Fruit fly (Drosophila melanogaster): ENCODE results near the gene CG9265.

CG9265 gene

dm6 chr2L:21009310-21010119 is 61.8 kb downstream of the CG9265 start (continued):
- TF ChIP-seq oc (tag; optimal IDR thresholded peaks at IDR 0.05) (peak; percentile 21), CG10431 (GFP tag; optimal IDR thresholded peaks at IDR 0.05) (no peak), CG10366 (GFP tag; IDR thresholded peaks at IDR 0.05) (peak; percentile 65), CG5953 (GFP tag; IDR thresholded peaks at IDR 0.05) (0 out of 2 replicates have a peak, but pooled peaks have one; percentile 22), crol (GFP tag; IDR thresholded peaks at IDR 0.05) (peak; percentile 13; the same call in 1 of the 2 replicates), Abd-B (GFP tag; optimal IDR thresholded peaks at IDR 0.05) (peak; percentile 36), CG12942 (GFP tag; optimal IDR thresholded peaks at IDR 0.05) (peak; percentile 70), ems (GFP tag; optimal IDR thresholded peaks at IDR 0.05) (peak; percentile 36), nom (GFP tag; optimal IDR thresholded peaks at IDR 0.05) (peak; percentile 97), CG4360 (GFP tag; IDR thresholded peaks at IDR 0.05) (peak; percentile 65), CG6683 (GFP tag; optimal IDR thresholded peaks at IDR 0.05) (peak; percentile 9), br (optimal IDR thresholded peaks at IDR 0.05) (no peak), vvl (GFP tag; IDR thresholded peaks at IDR 0.05) (peak; percentile 85), CG3065 (GFP tag; optimal IDR thresholded peaks at IDR 0.05) (peak; percentile 62), Lim3 (GFP tag; IDR thresholded peaks at IDR 0.05) (no peak), unpg (GFP tag; optimal IDR thresholded peaks at IDR 0.05) (peak; percentile 85), dati (GFP tag; IDR thresholded peaks at IDR 0.05) (0 out of 2 replicates have a peak, but pooled peaks have one; percentile 34), CG30403 (GFP tag; optimal IDR thresholded peaks at IDR 0.05) (peak; percentile 73), Dad (GFP tag; optimal IDR thresholded peaks at IDR 0.05) (no peak), Med (GFP tag) (peak; percentile 86), pita (GFP tag; optimal IDR thresholded peaks at IDR 0.05) (no peak), YL-1 (GFP tag; optimal IDR thresholded peaks at IDR 0.05) (peak; percentile 11), CG7963 (GFP tag; IDR thresholded peaks at IDR 0.05; ENCODE audit: partially characterized antibody) (no peak), Rx (GFP tag; IDR thresholded peaks at IDR 0.05) (peak; percentile 73), CG6854 (GFP tag; optimal IDR thresholded peaks at IDR 0.05) (no peak), danr (GFP tag; IDR thresholded peaks at IDR 0.05) (peak; percentile 68), gcm2 (GFP tag; optimal IDR thresholded peaks at IDR 0.05) (peak; percentile 11), gfzf (GFP tag; optimal IDR thresholded peaks at IDR 0.05) (no peak), Neu2 (GFP tag; optimal IDR thresholded peaks at IDR 0.05; ENCODE audit: borderline replicate concordance) (peak; percentile 22), mld (GFP tag; IDR thresholded peaks at IDR 0.05; ENCODE audit: partially characterized antibody) (no peak), al (GFP tag; IDR thresholded peaks at IDR 0.05) (no peak), Hmr (GFP tag; optimal IDR thresholded peaks at IDR 0.05) (no peak), CG1647 (GFP tag; optimal IDR thresholded peaks at IDR 0.05) (peak; percentile 18), CG14710 (tag; optimal IDR thresholded peaks at IDR 0.05) (peak; percentile 91), CG6813 (GFP tag; optimal IDR thresholded peaks at IDR 0.05) (peak; percentile 80), Fer2 (tag; optimal IDR thresholded peaks at IDR 0.05) (no peak), gsb (GFP tag; IDR thresholded peaks at IDR 0.05) (no peak), slp2 (GFP tag; optimal IDR thresholded peaks at IDR 0.05) (peak; percentile 53), sisA (GFP tag; IDR thresholded peaks at IDR 0.05) (peak; percentile 84), esg (GFP tag; conservative IDR thresholded peaks at IDR 0.05) (peak; percentile 71), CG6791 (GFP tag; IDR thresholded peaks at IDR 0.05; ENCODE audit: partially characterized antibody) (no peak), CG31365 (tag; optimal IDR thresholded peaks at IDR 0.05) (no peak), CG10209 (GFP tag; optimal IDR thresholded peaks at IDR 0.05) (peak; percentile 78), sob (GFP tag; IDR thresholded peaks at IDR 0.05) (peak; percentile 42; the same call in 1 of the 2 replicates), Taf1 (GFP tag; IDR thresholded peaks at IDR 0.05) (no peak), CG12104 (GFP tag; optimal IDR thresholded peaks at IDR 0.05) (peak; percentile 47), D19A (tag; optimal IDR thresholded peaks at IDR 0.05) (peak; percentile 82), CG6654 (GFP tag; optimal IDR thresholded peaks at IDR 0.05) (peak; percentile 34), Eip74EF (GFP tag; optimal IDR thresholded peaks at IDR 0.05) (peak in 1 of 2 experiments; percentile 51)

All from whole organism, embryonic.